Fruit fly (Drosophila melanogaster) whole organism, embryonic: ENCODE data around the gene Or19a.
"Not testable (repeated sequence)": the region's sequence is repeated elsewhere in the genome, so short reads cannot be mapped to it uniquely, and the experiment has no call there.

Source experiments
- Sin3A ChIP-seq: fragments of >200 bp; optimal IDR thresholded peaks from 2 replicates; lab custom pipeline; 2018
- gsb-n ChIP-seq: fragments of 200-800 bp; sonication (Bioruptor generic); optimal IDR thresholded peaks from 3 replicates; lab custom pipeline; 2018; ENCODE audit warnings: missing biosample characterization, mild to moderate bottlenecking, missing genetic modification characterization
- h ChIP-seq: fragments of >200 bp; optimal IDR thresholded peaks from 2 replicates; lab custom pipeline; 2017
- jigr1 ChIP-seq: fragments of 200-800 bp; sonication (Bioruptor generic); IDR thresholded peaks from 3 replicates; pipeline ENCODE4 v1.3.6; 2022; ENCODE audit warnings: missing biosample characterization, missing genetic modification characterization

DNA sequence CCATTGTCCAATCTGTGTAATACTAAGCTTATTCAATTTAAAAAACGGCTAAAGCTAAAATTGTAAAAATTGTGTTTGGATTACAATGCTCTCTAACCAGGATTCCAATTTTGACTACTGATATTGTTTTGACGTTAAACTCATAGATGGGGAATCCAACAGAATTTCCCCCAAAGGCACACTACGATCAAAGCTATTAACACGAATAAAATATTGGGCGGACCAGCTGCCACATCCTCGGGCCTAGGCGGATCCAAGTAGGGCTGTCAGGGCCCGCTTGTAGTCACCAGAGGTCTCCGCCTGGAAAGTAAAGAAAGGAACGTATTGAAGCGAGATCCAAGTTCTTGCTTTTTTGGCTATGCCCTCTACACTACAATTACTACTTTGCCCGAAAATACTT lies 43.4 kb upstream of the Or19a start, which contains the start of gene Sdic2:
- TF ChIP-seq gsb-n (tag; lab: Kevin White, UChicago); h; Sin3A (lab: Kevin White, UChicago); jigr1 (GFP tag; lab: Robert Waterston, UW): not testable (repeated sequence)
